Worm (Caenorhabditis elegans) whole organism, late embryonic: ENCODE results near the gene best-9.

Experiments
- C38D4.7 ChIP-seq: fragments of 200-800 bp; sonication (Bioruptor generic); optimal IDR thresholded peaks from 2 replicates; lab custom pipeline; 2018; ENCODE audit warnings: mild to moderate bottlenecking, missing genetic modification characterization, moderate library complexity, missing compliant biosample characterization
- F13H6.1 ChIP-seq: sonication (generic microtip); optimal IDR thresholded peaks from 2 replicates; lab custom pipeline; 2016; ENCODE audit warnings: missing genetic modification characterization, missing compliant biosample characterization
- K09A11.1 ChIP-seq: sonication (generic microtip); optimal IDR thresholded peaks from 2 replicates; lab custom pipeline; 2017; ENCODE audit warnings: antibody characterized with exemption, mild to moderate bottlenecking, missing genetic modification characterization, missing compliant biosample characterization; ENCODE audit not compliant: insufficient read depth
- Y22D7AL.16 ChIP-seq: sonication (generic microtip); optimal IDR thresholded peaks from 2 replicates; lab custom pipeline; 2016; ENCODE audit warnings: missing genetic modification characterization, missing compliant biosample characterization
- ama-1 ChIP-seq: fragments of 150-350 bp; optimal IDR thresholded peaks from 2 replicates; lab custom pipeline; 2014
- ceh-14 ChIP-seq: sonication (generic microtip); optimal IDR thresholded peaks from 2 replicates; lab custom pipeline; 2016; ENCODE audit warnings: missing genotype, missing genetic modification characterization, missing compliant biosample characterization
- ceh-18 ChIP-seq: sonication (generic microtip); optimal IDR thresholded peaks from 2 replicates; lab custom pipeline; 2016; ENCODE audit warnings: missing genetic modification characterization, missing compliant biosample characterization
- ceh-19 ChIP-seq: fragments of 200-800 bp; sonication (Bioruptor generic); optimal IDR thresholded peaks from 2 replicates; lab custom pipeline; 2018; ENCODE audit warnings: mild to moderate bottlenecking, missing genetic modification characterization, missing compliant biosample characterization
- ceh-22 ChIP-seq: sonication (generic microtip); optimal IDR thresholded peaks from 2 replicates; lab custom pipeline; 2017; ENCODE audit warnings: missing biosample characterization, missing genetic modification characterization
- ceh-30 ChIP-seq: fragments of 150-350 bp; optimal IDR thresholded peaks from 2 replicates; lab custom pipeline; 2014; ENCODE audit warnings: missing biosample characterization, missing genetic modification characterization
- ceh-31 ChIP-seq: sonication (generic microtip); optimal IDR thresholded peaks from 2 replicates; lab custom pipeline; 2016; ENCODE audit warnings: missing genetic modification characterization, missing compliant biosample characterization
- ceh-34 ChIP-seq: sonication (generic microtip); optimal IDR thresholded peaks from 2 replicates; lab custom pipeline; 2016; ENCODE audit warnings: mild to moderate bottlenecking, missing genetic modification characterization, missing compliant biosample characterization
- ceh-45 ChIP-seq: fragments of 200-800 bp; sonication (Bioruptor generic); IDR thresholded peaks from 2 replicates; pipeline ENCODE4 v1.3.6; 2022; ENCODE audit warnings: missing genetic modification reagents, missing genetic modification characterization, missing compliant biosample characterization
- ceh-48 ChIP-seq: sonication (generic microtip); optimal IDR thresholded peaks from 2 replicates; lab custom pipeline; 2016; ENCODE audit warnings: missing genetic modification characterization, inconsistent platforms, missing compliant biosample characterization
- che-1 ChIP-seq: sonication (generic microtip); optimal IDR thresholded peaks from 2 replicates; lab custom pipeline; 2016; ENCODE audit warnings: mild to moderate bottlenecking, missing genetic modification characterization, missing compliant biosample characterization
- dmd-4 ChIP-seq: sonication (generic microtip); optimal IDR thresholded peaks from 2 replicates; lab custom pipeline; 2016; ENCODE audit warnings: borderline replicate concordance, missing genetic modification characterization, missing compliant biosample characterization
- dve-1 ChIP-seq: sonication (generic microtip); optimal IDR thresholded peaks from 2 replicates; lab custom pipeline; 2017; ENCODE audit warnings: antibody characterized with exemption, mild to moderate bottlenecking, missing genetic modification characterization, missing compliant biosample characterization
- ets-4 ChIP-seq: sonication (generic microtip); optimal IDR thresholded peaks from 2 replicates; lab custom pipeline; 2016; ENCODE audit warnings: missing genetic modification characterization, missing compliant biosample characterization
- eyg-1 ChIP-seq: sonication (generic microtip); optimal IDR thresholded peaks from 2 replicates; lab custom pipeline; 2016; ENCODE audit warnings: missing genotype, missing genetic modification characterization, missing compliant biosample characterization
- fax-1 ChIP-seq: sonication (generic microtip); optimal IDR thresholded peaks from 2 replicates; lab custom pipeline; 2016; ENCODE audit warnings: missing genotype, missing genetic modification characterization, missing compliant biosample characterization
- fkh-10 ChIP-seq: fragments of 150-350 bp; optimal IDR thresholded peaks from 2 replicates; lab custom pipeline; 2014; ENCODE audit warnings: missing biosample characterization, missing genetic modification reagents, missing genetic modification characterization
- fkh-6 ChIP-seq: sonication (generic microtip); optimal IDR thresholded peaks from 2 replicates; lab custom pipeline; 2016; ENCODE audit warnings: missing genetic modification characterization, missing compliant biosample characterization
- gmeb-2 ChIP-seq: sonication (generic microtip); optimal IDR thresholded peaks from 2 replicates; lab custom pipeline; 2016; ENCODE audit warnings: missing genetic modification characterization, inconsistent platforms, missing compliant biosample characterization
- hlh-30 ChIP-seq: sonication (generic microtip); optimal IDR thresholded peaks from 2 replicates; lab custom pipeline; 2017; ENCODE audit warnings: antibody characterized with exemption, missing genetic modification characterization, missing compliant biosample characterization; ENCODE audit not compliant: insufficient read depth
- hlh-8 ChIP-seq: sonication (generic microtip); optimal IDR thresholded peaks from 2 replicates; lab custom pipeline; 2016; ENCODE audit warnings: missing genotype, missing genetic modification characterization, missing compliant biosample characterization
- lin-11 ChIP-seq: fragments of 200-800 bp; sonication (Bioruptor generic); optimal IDR thresholded peaks from 2 replicates; lab custom pipeline; 2018; ENCODE audit warnings: mild to moderate bottlenecking, missing genetic modification characterization, missing compliant biosample characterization
- nfya-1 ChIP-seq: sonication (generic microtip); optimal IDR thresholded peaks from 2 replicates; lab custom pipeline; 2017; ENCODE audit warnings: missing genetic modification characterization, mild to moderate bottlenecking, missing compliant biosample characterization, antibody characterized with exemption, moderate library complexity
- nhr-232 ChIP-seq: sonication (generic microtip); optimal IDR thresholded peaks from 2 replicates; lab custom pipeline; 2016; ENCODE audit warnings: missing genetic modification characterization, missing compliant biosample characterization
- npax-4 ChIP-seq: sonication (generic microtip); optimal IDR thresholded peaks from 2 replicates; lab custom pipeline; 2016; ENCODE audit warnings: missing genetic modification characterization, missing compliant biosample characterization
- pag-3 ChIP-seq: sonication (generic microtip); optimal IDR thresholded peaks from 2 replicates; lab custom pipeline; 2016; ENCODE audit warnings: missing compliant biosample characterization, missing genetic modification characterization, borderline replicate concordance
- pat-9 ChIP-seq: fragments of 200-800 bp; sonication (Bioruptor generic); optimal IDR thresholded peaks from 2 replicates; lab custom pipeline; 2018; ENCODE audit warnings: mild to moderate bottlenecking, missing genetic modification characterization, moderate library complexity, missing compliant biosample characterization
- pax-1 ChIP-seq: fragments of 150-350 bp; optimal IDR thresholded peaks from 2 replicates; lab custom pipeline; 2014; ENCODE audit warnings: missing biosample characterization, missing genetic modification characterization
- pha-2 ChIP-seq: sonication (generic microtip); optimal IDR thresholded peaks from 2 replicates; lab custom pipeline; 2017; ENCODE audit warnings: mild to moderate bottlenecking, missing genetic modification characterization, missing compliant biosample characterization
- pqm-1 ChIP-seq: sonication (generic microtip); optimal IDR thresholded peaks from 2 replicates; lab custom pipeline; 2016; ENCODE audit warnings: missing genetic modification characterization, missing compliant biosample characterization
- pros-1 ChIP-seq: fragments of 150-350 bp; optimal IDR thresholded peaks from 2 replicates; lab custom pipeline; 2014; ENCODE audit warnings: missing biosample characterization, missing genetic modification reagents, missing genetic modification characterization
- ref-2 ChIP-seq: sonication (generic microtip); optimal IDR thresholded peaks from 2 replicates; lab custom pipeline; 2016; ENCODE audit warnings: missing genetic modification characterization, missing compliant biosample characterization
- rnt-1 ChIP-seq: sonication (generic microtip); optimal IDR thresholded peaks from 2 replicates; lab custom pipeline; 2016; ENCODE audit warnings: missing genetic modification characterization, missing compliant biosample characterization
- tbx-2 ChIP-seq: sonication (generic microtip); optimal IDR thresholded peaks from 2 replicates; lab custom pipeline; 2016; ENCODE audit warnings: missing genetic modification characterization, missing compliant biosample characterization
- ttx-3 ChIP-seq: sonication (generic microtip); optimal IDR thresholded peaks from 2 replicates; lab custom pipeline; 2016; ENCODE audit warnings: missing genetic modification reagents, missing genetic modification characterization, missing compliant biosample characterization
- unc-42 ChIP-seq: sonication (generic microtip); optimal IDR thresholded peaks from 2 replicates; lab custom pipeline; 2016; ENCODE audit warnings: missing genotype, missing genetic modification characterization, missing compliant biosample characterization
- unc-55 ChIP-seq: sonication (generic microtip); optimal IDR thresholded peaks from 2 replicates; lab custom pipeline; 2017; ENCODE audit warnings: missing biosample characterization, missing genetic modification reagents, missing genetic modification characterization
- unc-86 ChIP-seq: sonication (generic microtip); optimal IDR thresholded peaks from 2 replicates; lab custom pipeline; 2016; ENCODE audit warnings: missing genetic modification characterization, missing compliant biosample characterization
- zip-5 ChIP-seq: sonication (generic microtip); optimal IDR thresholded peaks from 2 replicates; lab custom pipeline; 2016; ENCODE audit warnings: missing genetic modification characterization, missing compliant biosample characterization

Gene best-9

DNA sequence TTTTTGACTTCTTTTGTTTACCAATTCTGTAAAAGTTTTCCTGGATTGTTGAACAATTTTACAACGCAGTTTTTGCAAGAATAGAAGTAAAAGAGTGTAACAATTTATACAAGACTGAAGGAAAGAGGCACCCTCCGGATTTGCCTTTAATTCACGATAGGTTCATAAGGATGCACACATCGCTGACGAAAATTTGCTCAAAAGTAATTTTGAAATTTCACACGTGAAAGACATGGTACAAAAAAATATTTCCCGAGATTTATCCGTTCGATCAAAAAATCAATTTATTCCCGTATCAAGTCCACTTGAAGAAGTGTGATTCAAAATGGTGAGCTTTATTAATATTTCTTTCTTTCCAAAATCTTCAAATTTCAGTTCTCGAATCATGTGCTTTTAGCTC is 17.4 kb downstream of the best-9 start, which contains the start of gene C43G2.3:
Gene C43G2.3, plus strand, starts transcription at position 301 of the 400 bp plus-strand sequence.
- TF ChIP-seq pat-9 (tag; lab: Kevin White, UChicago) (no peak), gmeb-2 (no peak), rnt-1 (tag; lab: Kevin White, UChicago) (no peak), ceh-14 (tag; lab: Kevin White, UChicago) (no peak), unc-55 (no peak), pqm-1 (tag; lab: Kevin White, UChicago) (no peak), pag-3 (tag; lab: Kevin White, UChicago) (no peak), pros-1 (tag; lab: Kevin White, UChicago) (no peak), F13H6.1 (no peak), che-1 (tag; lab: Kevin White, UChicago) (no peak), fkh-10 (GFP tag; lab: Kevin White, UChicago) (no peak), ttx-3 (tag; lab: Kevin White, UChicago) (no peak), ceh-30 (no peak), K09A11.1 (tag; lab: Kevin White, UChicago) (no peak), ceh-19 (no peak), eyg-1 (tag; lab: Kevin White, UChicago) (no peak), unc-86 (tag; lab: Kevin White, UChicago) (no peak)

DNA sequence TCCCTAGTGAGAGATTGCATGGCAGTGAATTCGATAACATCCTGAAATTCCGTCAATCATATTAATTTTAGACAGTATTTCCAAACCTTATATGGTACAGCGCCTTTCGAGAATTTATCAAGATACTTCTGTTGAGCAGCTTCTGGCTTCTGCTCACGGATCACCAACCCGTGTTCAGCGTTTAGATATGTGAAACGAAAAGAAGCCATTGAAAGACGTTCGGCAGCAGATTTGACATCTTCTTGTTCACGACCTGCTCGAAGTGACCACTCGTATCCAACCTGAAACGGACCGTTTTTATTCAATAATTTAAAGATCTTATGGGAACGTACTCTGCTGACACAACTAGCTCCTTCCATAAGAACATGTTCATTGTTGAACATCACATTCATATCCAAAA is 21.1 kb downstream of the best-9 start:
- TF ChIP-seq fkh-6 (tag; lab: Kevin White, UChicago) (no peak), pqm-1 (tag; lab: Kevin White, UChicago) (no peak), npax-4 (no peak), ref-2 (tag; lab: Kevin White, UChicago) (no peak), nhr-232 (no peak), ceh-19 (no peak), ceh-30 (no peak), fax-1 (tag; lab: Kevin White, UChicago) (no peak), ceh-14 (tag; lab: Kevin White, UChicago) (no peak), zip-5 (tag; lab: Kevin White, UChicago) (no peak), ceh-31 (no peak), lin-11 (tag; lab: Kevin White, UChicago) (no peak), hlh-8 (tag; lab: Kevin White, UChicago) (no peak), ama-1 (lab: Kevin White, UChicago) (no peak), pat-9 (tag; lab: Kevin White, UChicago) (no peak), dmd-4 (tag; lab: Kevin White, UChicago) (no peak)

DNA sequence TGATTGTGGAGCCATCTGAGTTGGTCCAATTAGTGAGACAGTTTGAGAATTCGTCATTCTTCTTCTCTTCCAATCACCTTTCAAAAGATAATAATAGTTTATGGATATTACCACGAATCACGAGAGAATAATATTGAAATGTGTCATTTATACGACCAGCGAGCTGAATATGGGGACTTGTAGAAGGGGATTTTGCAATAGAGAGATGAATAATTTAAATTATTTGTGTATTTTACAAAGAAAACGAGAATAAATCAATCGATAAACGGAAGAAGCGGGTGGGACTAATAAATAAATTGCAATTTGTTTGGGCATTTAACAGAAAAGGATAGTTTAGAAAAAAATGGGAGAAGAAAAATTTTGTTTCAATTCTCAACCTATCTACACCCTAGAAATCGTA is 22.1 kb downstream of the best-9 start, which contains the start of gene odr-8:
Gene odr-8, minus strand, starts transcription at position 101 of the 400 bp plus-strand sequence.
- TF ChIP-seq ceh-48 (tag; lab: Kevin White, UChicago) (no peak), ceh-19 (no peak), F13H6.1 (no peak), zip-5 (tag; lab: Kevin White, UChicago) (no peak), ceh-22 (no peak), rnt-1 (tag; lab: Kevin White, UChicago) (no peak), unc-86 (tag; lab: Kevin White, UChicago) (no peak), pha-2 (no peak), C38D4.7 (GFP tag; lab: Kevin White, UChicago) (no peak), ceh-45 (no peak)

DNA sequence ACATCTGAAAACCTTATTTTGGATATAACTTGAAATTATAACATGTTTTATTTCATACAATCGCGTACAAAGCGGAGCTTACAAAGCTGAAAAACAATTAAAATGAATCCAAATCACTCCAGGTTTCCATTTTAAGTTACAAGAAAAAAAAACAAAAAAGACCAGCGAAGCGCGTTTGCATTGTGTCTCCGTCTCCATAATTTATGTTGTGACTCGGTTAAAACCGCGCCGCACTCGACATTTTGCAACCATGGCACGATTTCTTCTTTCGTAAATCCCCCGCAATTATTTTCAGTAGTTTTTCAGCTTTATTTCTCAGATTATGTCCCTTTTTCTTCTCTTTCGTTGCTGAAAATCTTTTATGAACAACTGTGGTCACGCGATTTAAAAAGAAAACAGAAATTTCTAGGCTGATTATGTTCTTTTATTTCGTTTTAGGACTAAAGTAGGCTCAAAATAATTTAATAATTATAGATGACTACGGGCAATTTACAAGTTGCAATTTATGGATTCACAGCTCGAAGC is 24.9 kb downstream of the best-9 start, which contains the start of the genes F38A5.2 and dnj-11:
Gene F38A5.2, minus strand, starts transcription at position 4 of the 525 bp plus-strand sequence.
Gene dnj-11, plus strand, starts transcription at position 475 of the 525 bp plus-strand sequence.
- TF ChIP-seq ets-4 (tag; lab: Kevin White, UChicago) = no peak
- TF ChIP-seq unc-42 = peak; percentile 50
- TF ChIP-seq ceh-31 = peak; percentile 72
- no peak for TF ChIP-seq K09A11.1 (tag; lab: Kevin White, UChicago)
- peak; percentile 33 for TF ChIP-seq tbx-2 (tag; lab: Kevin White, UChicago)
- TF ChIP-seq Y22D7AL.16 (tag; lab: Kevin White, UChicago) = no peak
- peak; percentile 14 for TF ChIP-seq hlh-30 (tag; lab: Kevin White, UChicago)
- TF ChIP-seq ceh-34 = peak; percentile 26
- TF ChIP-seq ceh-18 = peak; percentile 39
- peak; percentile 55 for TF ChIP-seq rnt-1 (tag; lab: Kevin White, UChicago)
- TF ChIP-seq nfya-1 = peak; percentile 48
- TF ChIP-seq dve-1 (tag; lab: Kevin White, UChicago) = peak; percentile 42
- no peak for TF ChIP-seq pqm-1 (tag; lab: Kevin White, UChicago)
- peak; percentile 27 for TF ChIP-seq unc-55
- peak; percentile 71 for TF ChIP-seq pax-1 (tag; lab: Kevin White, UChicago)
- TF ChIP-seq, all 69 proteins: peak for 11
